Fruit fly (Drosophila melanogaster) whole organism, embryonic: ENCODE measurements around the gene CG17839.
A peak's percentile ranks its signal among the peaks of the same experiment; 100 is the strongest.

Experiments used
- CG1024 ChIP-seq: fragments of 200-800 bp; sonication (Bioruptor generic); IDR thresholded peaks from 2 replicates; pipeline ENCODE4 v1.3.6; 2022; ENCODE audit warnings: missing biosample characterization, missing genetic modification characterization
- CG10979 ChIP-seq: fragments of 200-800 bp; sonication (Bioruptor generic); optimal IDR thresholded peaks from 2 replicates; lab custom pipeline; 2018; ENCODE audit warnings: missing biosample characterization, mild to moderate bottlenecking, missing genetic modification characterization, moderate library complexity
- CG11398 ChIP-seq: fragments of 200-800 bp; sonication (Bioruptor generic); optimal IDR thresholded peaks from 2 replicates; lab custom pipeline; 2016; ENCODE audit warnings: missing biosample characterization, missing genetic modification characterization
- CG12769 ChIP-seq: fragments of 200-800 bp; sonication (Bioruptor generic); optimal IDR thresholded peaks from 2 replicates; lab custom pipeline; 2019; ENCODE audit warnings: missing biosample characterization, mild to moderate bottlenecking, missing genetic modification characterization, moderate library complexity
- CG14710 ChIP-seq: fragments of 200-800 bp; sonication (Bioruptor generic); optimal IDR thresholded peaks from 3 replicates; lab custom pipeline; 2019; ENCODE audit warnings: missing biosample characterization, mild to moderate bottlenecking, missing genetic modification characterization, moderate library complexity
- CG16779 ChIP-seq: fragments of 200-800 bp; sonication (Bioruptor generic); IDR thresholded peaks from 2 replicates; pipeline ENCODE4 v1.3.6; 2022; ENCODE audit warnings: missing biosample characterization, missing genetic modification characterization
- CG1832 ChIP-seq: fragments of 200-800 bp; sonication (Bioruptor generic); optimal IDR thresholded peaks from 2 replicates; lab custom pipeline; 2017; ENCODE audit warnings: missing biosample characterization, mild to moderate bottlenecking, missing genetic modification characterization, inconsistent platforms
- CG33557 ChIP-seq: fragments of 200-800 bp; sonication (Bioruptor generic); optimal IDR thresholded peaks from 2 replicates; lab custom pipeline; 2019; ENCODE audit warnings: missing biosample characterization, mild to moderate bottlenecking, missing genetic modification characterization, moderate library complexity
- CG3838 ChIP-seq: fragments of 200-800 bp; sonication (Bioruptor generic); optimal IDR thresholded peaks from 3 replicates; lab custom pipeline; 2016; ENCODE audit warnings: missing biosample characterization, missing genetic modification characterization
- CG3995 ChIP-seq: fragments of 200-800 bp; sonication (Bioruptor generic); optimal IDR thresholded peaks from 3 replicates; lab custom pipeline; 2016; ENCODE audit warnings: missing biosample characterization, missing genetic modification characterization
- CG4617 ChIP-seq: fragments of 200-800 bp; sonication (Bioruptor generic); optimal IDR thresholded peaks from 3 replicates; lab custom pipeline; 2016; ENCODE audit warnings: missing biosample characterization, missing genetic modification characterization, borderline replicate concordance
- CG4820 ChIP-seq: fragments of 200-800 bp; sonication (Bioruptor generic); optimal IDR thresholded peaks from 3 replicates; lab custom pipeline; 2016; ENCODE audit warnings: missing biosample characterization, missing genetic modification characterization
- CG5180 ChIP-seq: fragments of 200-800 bp; sonication (Bioruptor generic); optimal IDR thresholded peaks from 3 replicates; lab custom pipeline; 2017; ENCODE audit warnings: missing biosample characterization, missing genetic modification characterization, mild to moderate bottlenecking, moderate library complexity, missing genetic modification reagents
- CG5953 ChIP-seq: fragments of 200-800 bp; sonication (Bioruptor generic); IDR thresholded peaks from 2 replicates; pipeline ENCODE4 v1.3.6; 2022; ENCODE audit warnings: missing biosample characterization, missing genetic modification characterization
- CG6791 ChIP-seq: fragments of 200-800 bp; sonication (Bioruptor generic); IDR thresholded peaks from 3 replicates; pipeline ENCODE4 v1.3.6; 2022; ENCODE audit warnings: missing biosample characterization, missing genetic modification characterization; ENCODE audit not compliant: partially characterized antibody
- CG8924 ChIP-seq: fragments of 200-800 bp; optimal IDR thresholded peaks from 3 replicates; lab custom pipeline; 2019; ENCODE audit warnings: missing biosample characterization, mild to moderate bottlenecking, missing genetic modification characterization, moderate library complexity
- CG9609 ChIP-seq: fragments of 200-800 bp; sonication (Bioruptor generic); optimal IDR thresholded peaks from 3 replicates; lab custom pipeline; 2016; ENCODE audit warnings: missing biosample characterization, missing genetic modification characterization
- CG9727 ChIP-seq: fragments of 200-800 bp; sonication (Bioruptor generic); optimal IDR thresholded peaks from 3 replicates; lab custom pipeline; 2017; ENCODE audit warnings: missing biosample characterization, mild to moderate bottlenecking, missing genetic modification characterization
- Dfd ChIP-seq, 2 experiments: fragments of >200 bp; optimal IDR thresholded peaks; 2 replicates each; lab custom pipeline; 2017; ENCODE audit warnings: missing biosample characterization in 2 of 2, missing genetic modification characterization in 2 of 2
- Dll ChIP-seq: fragments of 200-800 bp; sonication (Bioruptor generic); IDR thresholded peaks from 4 replicates; pipeline ENCODE4 v1.3.6; 2022; ENCODE audit warnings: missing biosample characterization, missing genetic modification characterization; ENCODE audit not compliant: partially characterized antibody
- Fer3 ChIP-seq: fragments of 200-800 bp; sonication (Bioruptor generic); optimal IDR thresholded peaks from 2 replicates; lab custom pipeline; 2018; ENCODE audit warnings: missing biosample characterization, mild to moderate bottlenecking, missing genetic modification characterization, moderate library complexity
- HHEX ChIP-seq: fragments of 200-800 bp; sonication (Bioruptor generic); optimal IDR thresholded peaks from 3 replicates; lab custom pipeline; 2017; ENCODE audit warnings: missing biosample characterization, mild to moderate bottlenecking, missing genetic modification characterization, missing genetic modification reagents
- MBD-R2 ChIP-seq: fragments of 200-800 bp; sonication (Bioruptor generic); IDR thresholded peaks from 2 replicates; pipeline ENCODE4 v1.3.6; 2022; ENCODE audit warnings: missing biosample characterization, missing genetic modification characterization
- Neu2 ChIP-seq: fragments of 200-800 bp; sonication (Bioruptor generic); optimal IDR thresholded peaks from 3 replicates; lab custom pipeline; 2016; ENCODE audit warnings: missing biosample characterization, missing genetic modification characterization, borderline replicate concordance
- Nf-YB ChIP-seq: fragments of 200-800 bp; sonication (Bioruptor generic); optimal IDR thresholded peaks from 3 replicates; lab custom pipeline; 2019; ENCODE audit warnings: missing biosample characterization, mild to moderate bottlenecking, missing genetic modification characterization, moderate library complexity
- NfI ChIP-seq: fragments of 200-800 bp; sonication (Bioruptor generic); optimal IDR thresholded peaks from 3 replicates; lab custom pipeline; 2018; ENCODE audit warnings: missing biosample characterization, mild to moderate bottlenecking, missing genetic modification characterization, moderate library complexity
- Ravus ChIP-seq: fragments of 200-800 bp; sonication (Bioruptor generic); IDR thresholded peaks from 2 replicates; pipeline ENCODE4 v1.3.6; 2022; ENCODE audit warnings: missing biosample characterization, missing genetic modification characterization
- Sry-β ChIP-seq: fragments of 200-800 bp; sonication (Bioruptor generic); optimal IDR thresholded peaks from 2 replicates; lab custom pipeline; 2018; ENCODE audit warnings: missing biosample characterization, mild to moderate bottlenecking, missing genetic modification characterization, moderate library complexity
- Ssrp ChIP-seq: fragments of 200-800 bp; sonication (Bioruptor generic); optimal IDR thresholded peaks from 2 replicates; lab custom pipeline; 2018; ENCODE audit warnings: missing biosample characterization, mild to moderate bottlenecking, missing genetic modification characterization, moderate library complexity
- amos ChIP-seq: fragments of 200-800 bp; sonication (Bioruptor generic); IDR thresholded peaks from 2 replicates; pipeline ENCODE4 v1.3.6; 2022; ENCODE audit warnings: missing biosample characterization, missing genetic modification characterization; ENCODE audit not compliant: partially characterized antibody
- bowl ChIP-seq: fragments of 200-800 bp; sonication (Bioruptor generic); IDR thresholded peaks from 2 replicates; pipeline ENCODE4 v1.3.6; 2022; ENCODE audit warnings: missing biosample characterization, missing genetic modification characterization
- bsh ChIP-seq, 2 experiments: fragments of 200-800 bp; sonication (Bioruptor generic); optimal IDR thresholded peaks; 2 replicates each; lab custom pipeline; 2017 to 2018; ENCODE audit warnings: mild to moderate bottlenecking in 2 of 2, missing biosample characterization in 2 of 2, missing genetic modification characterization in 2 of 2, moderate library complexity in 1 of 2
- cad ChIP-seq: fragments of >200 bp; optimal IDR thresholded peaks from 2 replicates; lab custom pipeline; 2017; ENCODE audit warnings: missing biosample characterization, missing genetic modification characterization
- crc ChIP-seq: fragments of 200-800 bp; sonication (Bioruptor generic); optimal IDR thresholded peaks from 2 replicates; lab custom pipeline; 2016; ENCODE audit warnings: missing biosample characterization, missing genetic modification characterization
- da ChIP-seq: fragments of 200-800 bp; sonication (Bioruptor generic); optimal IDR thresholded peaks from 2 replicates; lab custom pipeline; 2016; ENCODE audit warnings: missing biosample characterization, missing genetic modification characterization
- danr ChIP-seq: fragments of 200-800 bp; sonication (Bioruptor generic); IDR thresholded peaks from 2 replicates; pipeline ENCODE4 v1.3.6; 2022; ENCODE audit warnings: missing biosample characterization, missing genetic modification characterization
- disco-r ChIP-seq: fragments of 200-800 bp; sonication (Bioruptor generic); optimal IDR thresholded peaks from 2 replicates; lab custom pipeline; 2016; ENCODE audit warnings: missing biosample characterization, missing genetic modification characterization
- dpn ChIP-seq, 2 experiments: fragments of 200-800 bp; sonication (Bioruptor generic); optimal IDR thresholded peaks; 3 replicates each; lab custom pipeline; 2016; ENCODE audit warnings: missing biosample characterization in 2 of 2, missing genetic modification characterization in 2 of 2
- gce ChIP-seq: fragments of 200-800 bp; sonication (Bioruptor generic); IDR thresholded peaks from 3 replicates; pipeline ENCODE4 v1.3.6; 2022; ENCODE audit warnings: missing biosample characterization, missing genetic modification characterization
- gt ChIP-seq: fragments of 200-800 bp; sonication (Bioruptor generic); IDR thresholded peaks from 2 replicates; pipeline ENCODE4 v1.3.6; 2022; ENCODE audit warnings: missing biosample characterization, missing genetic modification characterization
- hth ChIP-seq: fragments of >200 bp; optimal IDR thresholded peaks from 2 replicates; lab custom pipeline; 2017; ENCODE audit warnings: inconsistent platforms
- jigr1 ChIP-seq: fragments of 200-800 bp; sonication (Bioruptor generic); IDR thresholded peaks from 3 replicates; pipeline ENCODE4 v1.3.6; 2022; ENCODE audit warnings: missing biosample characterization, missing genetic modification characterization
- knrl ChIP-seq: fragments of 200-800 bp; sonication (Bioruptor generic); IDR thresholded peaks from 3 replicates; pipeline ENCODE4 v1.3.6; 2022; ENCODE audit warnings: missing biosample characterization, missing genetic modification characterization; ENCODE audit not compliant: partially characterized antibody
- lmd ChIP-seq: fragments of 200-800 bp; sonication (Bioruptor generic); IDR thresholded peaks from 2 replicates; pipeline ENCODE4 v1.3.6; 2022; ENCODE audit warnings: missing biosample characterization, missing genetic modification characterization
- p53 ChIP-seq: fragments of 200-800 bp; sonication (Bioruptor generic); optimal IDR thresholded peaks from 2 replicates; lab custom pipeline; 2016; ENCODE audit warnings: missing biosample characterization, missing genetic modification characterization
- sim ChIP-seq: fragments of 200-800 bp; sonication (Bioruptor generic); IDR thresholded peaks from 2 replicates; pipeline ENCODE4 v1.3.6; 2022; ENCODE audit warnings: missing biosample characterization, missing genetic modification characterization
- stwl ChIP-seq: fragments of 200-800 bp; sonication (Bioruptor generic); optimal IDR thresholded peaks from 3 replicates; lab custom pipeline; 2018; ENCODE audit warnings: missing biosample characterization, mild to moderate bottlenecking, missing genetic modification characterization, moderate library complexity
- unc-4 ChIP-seq: fragments of 200-800 bp; sonication (Bioruptor generic); IDR thresholded peaks from 2 replicates; pipeline ENCODE4 v1.3.6; 2022; ENCODE audit warnings: missing biosample characterization, missing genetic modification characterization; ENCODE audit not compliant: partially characterized antibody
- zfh2 ChIP-seq: fragments of 200-800 bp; sonication (Bioruptor generic); optimal IDR thresholded peaks from 2 replicates; lab custom pipeline; 2016; ENCODE audit warnings: missing biosample characterization, missing genetic modification characterization

CG17839 gene

dm6 chr3L:14786230-14786850 is 18.6 kb upstream of the CG17839 start, which contains the start of the genes bmm and Tdrd3 (continued):
- TF ChIP-seq CG10979 (tag; lab: Kevin White, UChicago) (peak; percentile 75), da (no peak), Fer3 (tag; lab: Kevin White, UChicago) (peak; percentile 80), knrl (GFP tag; lab: Robert Waterston, UW) (peak; percentile 93), danr (no peak), CG4820 (peak; percentile 74), Ssrp (tag; lab: Kevin White, UChicago) (peak; percentile 84), CG4617 (GFP tag; lab: Kevin White, UChicago) (peak; percentile 71), CG6791 (GFP tag; lab: Robert Waterston, UW) (peak; percentile 79), disco-r (GFP tag; lab: Kevin White, UChicago) (peak; percentile 40), CG16779 (peak; percentile 15; the same call in 1 of the 2 replicates), CG1024 (GFP tag; lab: Robert Waterston, UW) (peak; percentile 39; the same call in 1 of the 2 replicates), MBD-R2 (GFP tag; lab: Robert Waterston, UW) (peak; percentile 75), CG9609 (GFP tag; lab: Kevin White, UChicago) (peak; percentile 55), bsh (GFP tag; optimal IDR thresholded peaks at IDR 0.05; lab: Kevin White, UChicago) (peak in 1 of 2 experiments; percentile 74), gce (no peak; the same call in 2 of the 3 replicates), Sry-β (GFP tag; lab: Kevin White, UChicago) (peak; percentile 54), lmd (GFP tag; lab: Robert Waterston, UW) (peak; percentile 84), CG3838 (peak; percentile 48), cad (GFP tag; lab: Kevin White, UChicago) (no peak), CG12769 (tag; lab: Kevin White, UChicago) (no peak), hth (lab: Kevin White, UChicago) (no peak), bowl (GFP tag; lab: Robert Waterston, UW) (no peak), CG33557 (GFP tag; lab: Kevin White, UChicago) (peak; percentile 81), CG1832 (GFP tag; lab: Kevin White, UChicago) (no peak), stwl (tag; lab: Kevin White, UChicago) (peak; percentile 72), crc (GFP tag; lab: Kevin White, UChicago) (no peak), Dfd (GFP tag; optimal IDR thresholded peaks at IDR 0.05; lab: Kevin White, UChicago) (no peak), amos (GFP tag; lab: Robert Waterston, UW) (peak; percentile 91), p53 (GFP tag; lab: Kevin White, UChicago) (no peak), CG8924 (peak; percentile 94), HHEX (GFP tag; lab: Kevin White, UChicago) (peak; percentile 61), jigr1 (GFP tag; lab: Robert Waterston, UW) (peak; percentile 71; the same call in 1 of the 3 replicates), zfh2 (GFP tag; lab: Kevin White, UChicago) (peak; percentile 88), CG3995 (GFP tag; lab: Kevin White, UChicago) (peak; percentile 39), CG5953 (GFP tag; lab: Robert Waterston, UW) (peak; percentile 63; the same call in 1 of the 2 replicates), CG5180 (GFP tag; lab: Kevin White, UChicago) (peak; percentile 45), CG11398 (GFP tag; lab: Kevin White, UChicago) (no peak), CG14710 (tag; lab: Kevin White, UChicago) (peak; percentile 95), gt (GFP tag; lab: Robert Waterston, UW) (peak; percentile 42; the same call in 1 of the 2 replicates), sim (GFP tag; lab: Robert Waterston, UW) (no peak), unc-4 (GFP tag; lab: Robert Waterston, UW) (peak; percentile 82), Neu2 (GFP tag; lab: Kevin White, UChicago) (no peak), dpn (GFP tag; optimal IDR thresholded peaks at IDR 0.05; lab: Kevin White, UChicago) (peak; percentile 63 to 85), CG9727 (GFP tag; lab: Kevin White, UChicago) (peak; percentile 84), Dll (peak; percentile 94), Ravus (GFP tag; lab: Robert Waterston, UW) (no peak), NfI (peak; percentile 83), Nf-YB (peak; percentile 70)
